Worm (Caenorhabditis elegans) whole organism, late embryonic: ENCODE results near the gene zmp-4.

Experiments used
- C38D4.7 ChIP-seq: fragments of 200-800 bp; sonication (Bioruptor generic); optimal IDR thresholded peaks from 2 replicates; lab custom pipeline; 2018; ENCODE audit warnings: mild to moderate bottlenecking, missing genetic modification characterization, moderate library complexity, missing compliant biosample characterization
- K02D7.2 ChIP-seq: sonication (generic microtip); optimal IDR thresholded peaks from 2 replicates; lab custom pipeline; 2017; ENCODE audit warnings: mild to moderate bottlenecking, missing genetic modification characterization, missing compliant biosample characterization
- Y22D7AL.16 ChIP-seq: sonication (generic microtip); optimal IDR thresholded peaks from 2 replicates; lab custom pipeline; 2016; ENCODE audit warnings: missing genetic modification characterization, missing compliant biosample characterization
- ama-1 ChIP-seq: fragments of 150-350 bp; optimal IDR thresholded peaks from 2 replicates; lab custom pipeline; 2014
- ceh-19 ChIP-seq: fragments of 200-800 bp; sonication (Bioruptor generic); optimal IDR thresholded peaks from 2 replicates; lab custom pipeline; 2018; ENCODE audit warnings: mild to moderate bottlenecking, missing genetic modification characterization, missing compliant biosample characterization
- ceh-2 ChIP-seq: sonication (generic microtip); optimal IDR thresholded peaks from 2 replicates; lab custom pipeline; 2016; ENCODE audit warnings: missing genotype, missing genetic modification characterization, missing compliant biosample characterization
- ceh-24 ChIP-seq: sonication (generic microtip); optimal IDR thresholded peaks from 2 replicates; lab custom pipeline; 2016; ENCODE audit warnings: mild to moderate bottlenecking, missing genetic modification characterization, missing compliant biosample characterization
- ceh-31 ChIP-seq: sonication (generic microtip); optimal IDR thresholded peaks from 2 replicates; lab custom pipeline; 2016; ENCODE audit warnings: missing genetic modification characterization, missing compliant biosample characterization
- ceh-34 ChIP-seq: sonication (generic microtip); optimal IDR thresholded peaks from 2 replicates; lab custom pipeline; 2016; ENCODE audit warnings: mild to moderate bottlenecking, missing genetic modification characterization, missing compliant biosample characterization
- ceh-9 ChIP-seq: sonication (generic microtip); optimal IDR thresholded peaks from 2 replicates; lab custom pipeline; 2016; ENCODE audit warnings: mild to moderate bottlenecking, missing genetic modification characterization, inconsistent platforms, missing compliant biosample characterization
- che-1 ChIP-seq: sonication (generic microtip); optimal IDR thresholded peaks from 2 replicates; lab custom pipeline; 2016; ENCODE audit warnings: mild to moderate bottlenecking, missing genetic modification characterization, missing compliant biosample characterization
- dve-1 ChIP-seq: sonication (generic microtip); optimal IDR thresholded peaks from 2 replicates; lab custom pipeline; 2017; ENCODE audit warnings: antibody characterized with exemption, mild to moderate bottlenecking, missing genetic modification characterization, missing compliant biosample characterization
- eyg-1 ChIP-seq: sonication (generic microtip); optimal IDR thresholded peaks from 2 replicates; lab custom pipeline; 2016; ENCODE audit warnings: missing genotype, missing genetic modification characterization, missing compliant biosample characterization
- fax-1 ChIP-seq: sonication (generic microtip); optimal IDR thresholded peaks from 2 replicates; lab custom pipeline; 2016; ENCODE audit warnings: missing genotype, missing genetic modification characterization, missing compliant biosample characterization
- fkh-10 ChIP-seq: fragments of 150-350 bp; optimal IDR thresholded peaks from 2 replicates; lab custom pipeline; 2014; ENCODE audit warnings: missing biosample characterization, missing genetic modification reagents, missing genetic modification characterization
- fkh-6 ChIP-seq: sonication (generic microtip); optimal IDR thresholded peaks from 2 replicates; lab custom pipeline; 2016; ENCODE audit warnings: missing genetic modification characterization, missing compliant biosample characterization
- hlh-6 ChIP-seq: sonication (generic microtip); optimal IDR thresholded peaks from 2 replicates; lab custom pipeline; 2016; ENCODE audit warnings: missing genotype, missing genetic modification characterization, missing compliant biosample characterization
- lim-6 ChIP-seq: sonication (generic microtip); optimal IDR thresholded peaks from 2 replicates; lab custom pipeline; 2016; ENCODE audit warnings: missing genetic modification characterization, missing compliant biosample characterization
- lin-11 ChIP-seq: fragments of 200-800 bp; sonication (Bioruptor generic); optimal IDR thresholded peaks from 2 replicates; lab custom pipeline; 2018; ENCODE audit warnings: mild to moderate bottlenecking, missing genetic modification characterization, missing compliant biosample characterization
- madf-2 ChIP-seq: sonication (generic microtip); optimal IDR thresholded peaks from 2 replicates; lab custom pipeline; 2017; ENCODE audit warnings: missing genetic modification characterization, missing compliant biosample characterization
- nfya-1 ChIP-seq: sonication (generic microtip); optimal IDR thresholded peaks from 2 replicates; lab custom pipeline; 2017; ENCODE audit warnings: missing genetic modification characterization, mild to moderate bottlenecking, missing compliant biosample characterization, antibody characterized with exemption, moderate library complexity
- nhr-11 ChIP-seq: fragments of 150-350 bp; optimal IDR thresholded peaks from 2 replicates; lab custom pipeline; 2014; ENCODE audit warnings: missing biosample characterization, missing genetic modification characterization
- odd-2 ChIP-seq: sonication (generic microtip); optimal IDR thresholded peaks from 2 replicates; lab custom pipeline; 2017; ENCODE audit warnings: antibody characterized with exemption, mild to moderate bottlenecking, missing genetic modification characterization, missing compliant biosample characterization
- pag-3 ChIP-seq: sonication (generic microtip); optimal IDR thresholded peaks from 2 replicates; lab custom pipeline; 2016; ENCODE audit warnings: missing compliant biosample characterization, missing genetic modification characterization, borderline replicate concordance
- pax-1 ChIP-seq: fragments of 150-350 bp; optimal IDR thresholded peaks from 2 replicates; lab custom pipeline; 2014; ENCODE audit warnings: missing biosample characterization, missing genetic modification characterization
- pha-2 ChIP-seq: sonication (generic microtip); optimal IDR thresholded peaks from 2 replicates; lab custom pipeline; 2017; ENCODE audit warnings: mild to moderate bottlenecking, missing genetic modification characterization, missing compliant biosample characterization
- pros-1 ChIP-seq: fragments of 150-350 bp; optimal IDR thresholded peaks from 2 replicates; lab custom pipeline; 2014; ENCODE audit warnings: missing biosample characterization, missing genetic modification reagents, missing genetic modification characterization
- rnt-1 ChIP-seq: sonication (generic microtip); optimal IDR thresholded peaks from 2 replicates; lab custom pipeline; 2016; ENCODE audit warnings: missing genetic modification characterization, missing compliant biosample characterization
- sox-2 ChIP-seq: fragments of 200-800 bp; sonication (Bioruptor generic); IDR thresholded peaks from 2 replicates; pipeline ENCODE4 v1.3.6; 2022; ENCODE audit warnings: missing genetic modification reagents, missing genetic modification characterization, missing compliant biosample characterization
- syd-9 ChIP-seq: sonication (generic microtip); optimal IDR thresholded peaks from 2 replicates; lab custom pipeline; 2016; ENCODE audit warnings: mild to moderate bottlenecking, missing genetic modification characterization, moderate library complexity, missing compliant biosample characterization
- ttx-3 ChIP-seq: sonication (generic microtip); optimal IDR thresholded peaks from 2 replicates; lab custom pipeline; 2016; ENCODE audit warnings: missing genetic modification reagents, missing genetic modification characterization, missing compliant biosample characterization
- unc-3 ChIP-seq, 2 experiments: fragments of 200-800 bp in 1 of 2; sonication (Bioruptor generic) in 1 of 2; sonication (generic microtip) in 1 of 2; conservative IDR thresholded peaks in 1 of 2; optimal IDR thresholded peaks in 1 of 2; 2 replicates each; pipeline versions ENCODE4 v1.3.6 to Lab custom; 2016 to 2022; ENCODE audit warnings: missing compliant biosample characterization in 2 of 2, missing genetic modification characterization in 2 of 2, missing genetic modification reagents in 1 of 2
- unc-42 ChIP-seq: sonication (generic microtip); optimal IDR thresholded peaks from 2 replicates; lab custom pipeline; 2016; ENCODE audit warnings: missing genotype, missing genetic modification characterization, missing compliant biosample characterization
- unc-55 ChIP-seq: sonication (generic microtip); optimal IDR thresholded peaks from 2 replicates; lab custom pipeline; 2017; ENCODE audit warnings: missing biosample characterization, missing genetic modification reagents, missing genetic modification characterization
- unc-86 ChIP-seq: sonication (generic microtip); optimal IDR thresholded peaks from 2 replicates; lab custom pipeline; 2016; ENCODE audit warnings: missing genetic modification characterization, missing compliant biosample characterization
- zip-5 ChIP-seq: sonication (generic microtip); optimal IDR thresholded peaks from 2 replicates; lab custom pipeline; 2016; ENCODE audit warnings: missing genetic modification characterization, missing compliant biosample characterization
- ztf-16 ChIP-seq: sonication (generic microtip); optimal IDR thresholded peaks from 2 replicates; lab custom pipeline; 2017; ENCODE audit warnings: missing genetic modification characterization, missing compliant biosample characterization

Gene zmp-4

DNA sequence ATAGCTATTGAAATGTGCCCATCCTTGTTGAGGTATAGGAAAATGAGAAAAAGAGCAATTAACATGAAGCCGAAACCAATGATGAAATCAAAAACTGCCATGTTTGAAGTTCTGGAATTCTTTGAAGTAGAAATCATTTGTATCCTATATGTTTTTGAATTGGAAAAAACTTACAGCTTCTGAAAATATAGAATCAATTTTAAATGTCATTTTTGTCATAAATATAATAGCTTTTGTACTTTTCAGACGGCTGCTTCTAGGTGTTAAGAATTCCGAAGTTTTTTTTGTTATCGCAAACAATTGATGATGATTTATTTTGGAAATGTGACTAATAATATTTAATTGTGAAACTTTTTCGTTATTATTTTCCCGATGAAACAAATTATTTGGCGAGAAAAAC is 25.6 kb upstream of the zmp-4 start, which contains the start of gene C30G7.4:
Gene C30G7.4 (minus strand): TSS at position 101 of the 400 bp plus-strand sequence.
- TF ChIP-seq ceh-19 (GFP tag; lab: Kevin White, UChicago) (no peak), odd-2 (tag; lab: Kevin White, UChicago) (no peak), K02D7.2 (tag; lab: Kevin White, UChicago) (no peak), lin-11 (tag; lab: Kevin White, UChicago) (no peak), Y22D7AL.16 (tag; lab: Kevin White, UChicago) (no peak), lim-6 (tag; lab: Kevin White, UChicago) (no peak), sox-2 (GFP tag; lab: Robert Waterston, UW) (no peak), unc-55 (GFP tag; lab: Kevin White, UChicago) (no peak), eyg-1 (tag; lab: Kevin White, UChicago) (no peak), syd-9 (no peak), nhr-11 (tag; lab: Kevin White, UChicago) (no peak), rnt-1 (no peak), dve-1 (tag; lab: Kevin White, UChicago) (no peak), pha-2 (tag; lab: Kevin White, UChicago) (no peak), unc-3 (GFP tag; conservative IDR thresholded peaks at IDR 0.05; lab: Robert Waterston, UW) (no peak), unc-3 (tag; optimal IDR thresholded peaks at IDR 0.05; lab: Kevin White, UChicago) (no peak), ceh-24 (tag; lab: Kevin White, UChicago) (no peak), pax-1 (no peak), fax-1 (no peak), fkh-6 (tag; lab: Kevin White, UChicago) (no peak)

DNA sequence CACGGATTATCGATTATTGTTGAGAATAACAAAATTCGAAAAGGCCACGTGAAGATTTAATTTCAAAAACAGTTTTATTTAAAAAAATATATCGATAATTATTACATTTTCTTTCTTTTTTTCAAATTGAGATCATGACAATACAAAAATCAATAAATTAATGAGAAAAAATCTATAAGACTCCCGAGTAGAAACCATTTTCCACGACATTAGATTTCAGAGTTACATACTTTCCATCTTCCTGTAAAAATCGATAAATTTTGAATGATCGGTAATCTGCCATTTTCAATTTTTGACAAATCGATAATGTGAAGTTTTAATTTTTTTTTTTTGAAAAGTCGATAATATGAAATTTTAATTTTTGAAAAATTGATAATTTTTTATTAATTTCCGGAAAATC is 24.3 kb upstream of the zmp-4 start, which contains the start of gene C30G7.3:
Gene C30G7.3 (minus strand): TSS at position 8 of the 400 bp plus-strand sequence.
- TF ChIP-seq Y22D7AL.16 (tag; lab: Kevin White, UChicago) (no peak), nfya-1 (tag; lab: Kevin White, UChicago) (no peak), che-1 (tag; lab: Kevin White, UChicago) (no peak), sox-2 (GFP tag; lab: Robert Waterston, UW) (no peak), zip-5 (tag; lab: Kevin White, UChicago) (no peak), unc-42 (tag; lab: Kevin White, UChicago) (no peak), ceh-34 (tag; lab: Kevin White, UChicago) (no peak), ceh-9 (no peak), unc-86 (tag; lab: Kevin White, UChicago) (no peak), dve-1 (tag; lab: Kevin White, UChicago) (no peak), pros-1 (tag; lab: Kevin White, UChicago) (no peak), K02D7.2 (tag; lab: Kevin White, UChicago) (no peak), pax-1 (no peak), madf-2 (tag; lab: Kevin White, UChicago) (no peak), hlh-6 (tag; lab: Kevin White, UChicago) (no peak), pha-2 (tag; lab: Kevin White, UChicago) (no peak), ztf-16 (tag; lab: Kevin White, UChicago) (no peak), ceh-31 (tag; lab: Kevin White, UChicago) (no peak), pag-3 (no peak), C38D4.7 (GFP tag; lab: Kevin White, UChicago) (no peak)

DNA sequence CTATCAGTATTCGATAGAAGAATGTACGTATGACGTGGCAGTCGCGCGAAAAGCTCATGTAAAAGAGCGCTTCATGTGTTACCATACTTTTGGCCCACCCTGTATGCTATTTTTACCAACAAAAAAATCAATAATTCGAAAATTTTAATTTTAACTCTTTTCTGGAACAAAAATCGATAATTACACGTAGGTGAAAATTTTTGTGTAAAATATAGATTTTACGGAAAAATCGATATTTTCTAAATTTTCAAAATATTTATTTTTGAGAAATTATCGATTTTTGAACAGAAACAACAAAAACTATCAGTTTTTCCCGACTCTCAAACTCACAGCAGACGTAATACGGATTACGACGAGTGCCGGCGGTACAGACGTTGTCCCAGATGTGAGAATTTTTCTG is 23.7 kb upstream of the zmp-4 start:
- TF ChIP-seq ttx-3 (tag; lab: Kevin White, UChicago) (no peak), sox-2 (GFP tag; lab: Robert Waterston, UW) (no peak), che-1 (tag; lab: Kevin White, UChicago) (no peak), ama-1 (lab: Kevin White, UChicago) (no peak), ceh-2 (tag; lab: Kevin White, UChicago) (no peak), fkh-10 (no peak), lim-6 (tag; lab: Kevin White, UChicago) (no peak)
